Worm (Caenorhabditis elegans) whole organism, L2 larva: ENCODE results near the gene toca-1.
A peak's percentile ranks its signal among the peaks of the same experiment; 100 is the strongest.

Source experiments
- C34F6.9 ChIP-seq: fragments of 150-350 bp; optimal IDR thresholded peaks from 2 replicates; lab custom pipeline; 2014; ENCODE audit warnings: missing biosample characterization, missing genetic modification characterization
- F13H6.1 ChIP-seq: sonication (generic microtip); optimal IDR thresholded peaks from 2 replicates; lab custom pipeline; 2016; ENCODE audit warnings: missing genetic modification characterization, missing compliant biosample characterization
- R02D3.7 ChIP-seq: fragments of 150-350 bp; optimal IDR thresholded peaks from 2 replicates; lab custom pipeline; 2014; ENCODE audit warnings: missing biosample characterization, missing genetic modification characterization
- Y55F3AM.14 ChIP-seq: fragments of 200-800 bp; sonication (Bioruptor generic); optimal IDR thresholded peaks from 2 replicates; lab custom pipeline; 2018; ENCODE audit warnings: mild to moderate bottlenecking, missing genetic modification characterization, missing compliant biosample characterization
- ZK546.5 ChIP-seq: sonication (generic microtip); optimal IDR thresholded peaks from 2 replicates; lab custom pipeline; 2017; ENCODE audit warnings: missing biosample characterization, missing genetic modification characterization
- alr-1 ChIP-seq: fragments of 150-350 bp; optimal IDR thresholded peaks from 2 replicates; lab custom pipeline; 2014; ENCODE audit warnings: missing biosample characterization, missing genetic modification characterization
- blmp-1 ChIP-seq: sonication (generic microtip); optimal IDR thresholded peaks from 2 replicates; lab custom pipeline; 2017; ENCODE audit warnings: missing genetic modification characterization, mild to moderate bottlenecking, missing compliant biosample characterization, antibody characterized with exemption, moderate library complexity; ENCODE audit not compliant: insufficient read depth
- ceh-16 ChIP-seq: fragments of 150-350 bp; optimal IDR thresholded peaks from 2 replicates; lab custom pipeline; 2014; ENCODE audit warnings: missing biosample characterization, missing genetic modification characterization
- ceh-82 ChIP-seq: fragments of 150-350 bp; optimal IDR thresholded peaks from 2 replicates; lab custom pipeline; 2014; ENCODE audit warnings: missing biosample characterization, missing genetic modification characterization
- crh-2 ChIP-seq: sonication (generic microtip); optimal IDR thresholded peaks from 2 replicates; lab custom pipeline; 2017; ENCODE audit warnings: missing biosample characterization, missing genetic modification characterization
- egl-27 ChIP-seq: sonication (generic microtip); optimal IDR thresholded peaks from 3 replicates; lab custom pipeline; 2017; ENCODE audit warnings: missing biosample characterization, missing genetic modification reagents, missing genetic modification characterization
- elt-1 ChIP-seq: fragments of 150-350 bp; optimal IDR thresholded peaks from 2 replicates; lab custom pipeline; 2014; ENCODE audit warnings: missing biosample characterization, missing genetic modification characterization
- fos-1 ChIP-seq: fragments of 150-350 bp; optimal IDR thresholded peaks from 2 replicates; lab custom pipeline; 2014; ENCODE audit warnings: missing biosample characterization, missing genetic modification characterization
- lin-11 ChIP-seq: fragments of 150-350 bp; sonication (generic microtip); optimal IDR thresholded peaks from 2 replicates; lab custom pipeline; 2014; ENCODE audit warnings: missing biosample characterization, missing genetic modification characterization, inconsistent platforms, mixed read lengths
- lin-39 ChIP-seq: fragments of 150-350 bp; optimal IDR thresholded peaks from 2 replicates; lab custom pipeline; 2014; ENCODE audit warnings: missing biosample characterization, missing genetic modification reagents, missing genetic modification characterization
- lsy-2 ChIP-seq, 2 experiments: fragments of 150-350 bp in 1 of 2; sonication (generic microtip) in 1 of 2; optimal IDR thresholded peaks; 2 replicates each; lab custom pipeline; 2014 to 2017; ENCODE audit warnings: missing biosample characterization in 2 of 2, missing genetic modification characterization in 2 of 2
- mab-5 ChIP-seq: fragments of 150-350 bp; optimal IDR thresholded peaks from 2 replicates; lab custom pipeline; 2014; ENCODE audit warnings: missing biosample characterization, missing genetic modification characterization
- nhr-10 ChIP-seq: sonication (generic microtip); optimal IDR thresholded peaks from 2 replicates; lab custom pipeline; 2017; ENCODE audit warnings: missing biosample characterization, missing genetic modification characterization
- nhr-11 ChIP-seq: fragments of 150-350 bp; optimal IDR thresholded peaks from 2 replicates; lab custom pipeline; 2014; ENCODE audit warnings: missing biosample characterization, missing genetic modification characterization
- nhr-12 ChIP-seq: fragments of 150-350 bp; optimal IDR thresholded peaks from 2 replicates; lab custom pipeline; 2014; ENCODE audit warnings: missing biosample characterization, missing genetic modification characterization
- nhr-129 ChIP-seq: fragments of 150-350 bp; optimal IDR thresholded peaks from 2 replicates; lab custom pipeline; 2014; ENCODE audit warnings: missing biosample characterization, missing genetic modification characterization
- nhr-237 ChIP-seq: fragments of 150-350 bp; optimal IDR thresholded peaks from 2 replicates; lab custom pipeline; 2014; ENCODE audit warnings: missing biosample characterization, missing genetic modification characterization
- nhr-25 ChIP-seq: fragments of 150-350 bp; sonication (generic microtip); optimal IDR thresholded peaks from 3 replicates; lab custom pipeline; 2014; ENCODE audit warnings: missing biosample characterization, missing genetic modification characterization
- nhr-6 ChIP-seq: fragments of 150-350 bp; optimal IDR thresholded peaks from 2 replicates; lab custom pipeline; 2014; ENCODE audit warnings: missing biosample characterization, missing genetic modification characterization
- nhr-77 ChIP-seq: fragments of 150-350 bp; optimal IDR thresholded peaks from 2 replicates; lab custom pipeline; 2014; ENCODE audit warnings: missing biosample characterization, missing genetic modification characterization
- peb-1 ChIP-seq: fragments of 150-350 bp; optimal IDR thresholded peaks from 2 replicates; lab custom pipeline; 2014; ENCODE audit warnings: missing biosample characterization, missing genetic modification characterization
- sma-9 ChIP-seq, 2 experiments: fragments of 150-350 bp in 1 of 2; sonication (generic microtip) in 1 of 2; optimal IDR thresholded peaks; 2 replicates each; lab custom pipeline; 2014 to 2016; ENCODE audit warnings: missing genetic modification characterization in 2 of 2, mild to moderate bottlenecking in 1 of 2, missing biosample characterization in 1 of 2, missing compliant biosample characterization in 1 of 2, missing genetic modification reagents in 1 of 2, moderate library complexity in 1 of 2
- snpc-4 ChIP-seq: fragments of 150-350 bp; optimal IDR thresholded peaks from 2 replicates; lab custom pipeline; 2014; ENCODE audit warnings: missing biosample characterization, missing genetic modification characterization
- unc-55 ChIP-seq: fragments of 150-350 bp; sonication (generic microtip); optimal IDR thresholded peaks from 3 replicates; lab custom pipeline; 2014; ENCODE audit warnings: missing biosample characterization, missing genetic modification reagents, missing genetic modification characterization
- unc-62 ChIP-seq: fragments of 150-350 bp; optimal IDR thresholded peaks from 2 replicates; lab custom pipeline; 2014; ENCODE audit warnings: missing biosample characterization, missing genetic modification reagents, missing genetic modification characterization
- ztf-1 ChIP-seq: fragments of 200-800 bp; sonication (Bioruptor generic); conservative IDR thresholded peaks from 2 replicates; pipeline ENCODE4 v1.3.6; 2022; ENCODE audit warnings: missing genetic modification characterization, missing compliant biosample characterization
- ztf-11 ChIP-seq: sonication (generic microtip); optimal IDR thresholded peaks from 2 replicates; lab custom pipeline; 2017; ENCODE audit warnings: missing biosample characterization, missing genetic modification characterization

Gene toca-1

DNA sequence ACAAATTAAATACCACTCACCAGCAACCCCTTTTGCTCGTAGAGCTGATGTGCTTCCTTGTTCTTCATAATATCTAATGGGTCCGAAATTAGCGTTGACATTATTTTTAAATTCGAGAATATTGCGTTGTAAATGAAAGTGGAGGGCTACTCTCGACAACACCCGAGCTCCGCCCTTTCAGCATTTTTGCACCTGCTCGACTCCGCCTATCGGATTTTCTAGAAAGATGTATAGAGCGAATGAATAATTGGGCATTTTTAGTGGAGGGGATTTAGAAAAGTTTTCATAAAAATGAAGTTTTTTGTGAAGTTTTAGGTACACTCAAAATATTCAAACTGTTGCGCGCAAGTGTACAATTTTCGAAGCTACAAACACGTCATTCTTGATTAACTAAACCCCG lies 27.0 kb downstream of the toca-1 start, which contains the start of gene F09E10.5:
TSS of gene F09E10.5 (minus strand) at position 101 of the 400 bp plus-strand sequence.
- no peak for TF ChIP-seq alr-1 (tag; lab: Kevin White, UChicago)
- no peak for TF ChIP-seq lin-39
- no peak for TF ChIP-seq Y55F3AM.14
- TF ChIP-seq mab-5 (tag; lab: Kevin White, UChicago), result no peak
- no peak for TF ChIP-seq unc-62 (GFP tag; lab: Kevin White, UChicago)
- TF ChIP-seq elt-1 (tag; lab: Kevin White, UChicago), result no peak
- TF ChIP-seq egl-27 (tag; lab: Kevin White, UChicago), result no peak
- TF ChIP-seq nhr-11, result no peak
- TF ChIP-seq, all 48 proteins: peak for 0

DNA sequence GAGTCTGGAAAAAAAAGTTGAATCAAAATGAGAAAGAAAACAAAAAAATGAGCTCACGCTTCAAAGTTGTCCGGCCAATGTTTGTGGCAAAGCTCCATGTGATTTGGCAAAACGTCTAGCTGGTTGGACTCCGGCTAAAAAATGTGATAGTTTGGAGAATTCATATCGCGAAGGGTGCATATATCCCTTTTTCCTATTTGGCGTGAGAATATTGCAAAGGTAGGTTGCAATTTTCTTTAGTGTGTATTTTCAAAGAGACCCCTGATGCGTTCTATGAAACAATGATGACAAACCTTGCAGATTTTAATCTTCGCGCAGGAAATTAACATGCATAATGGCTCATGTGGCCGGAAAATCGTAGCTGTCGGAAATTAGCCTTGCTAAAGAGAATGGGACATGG lies 29.1 kb downstream of the toca-1 start:
- TF ChIP-seq nhr-129, result peak; percentile 9
- no peak for TF ChIP-seq sma-9 (GFP tag; optimal IDR thresholded peaks at IDR 0.05; lab: Kevin White, UChicago)
- TF ChIP-seq sma-9 (tag; optimal IDR thresholded peaks at IDR 0.05; lab: Kevin White, UChicago), result no peak
- no peak for TF ChIP-seq crh-2 (tag; lab: Kevin White, UChicago)
- TF ChIP-seq blmp-1 (tag; lab: Kevin White, UChicago), result no peak

DNA sequence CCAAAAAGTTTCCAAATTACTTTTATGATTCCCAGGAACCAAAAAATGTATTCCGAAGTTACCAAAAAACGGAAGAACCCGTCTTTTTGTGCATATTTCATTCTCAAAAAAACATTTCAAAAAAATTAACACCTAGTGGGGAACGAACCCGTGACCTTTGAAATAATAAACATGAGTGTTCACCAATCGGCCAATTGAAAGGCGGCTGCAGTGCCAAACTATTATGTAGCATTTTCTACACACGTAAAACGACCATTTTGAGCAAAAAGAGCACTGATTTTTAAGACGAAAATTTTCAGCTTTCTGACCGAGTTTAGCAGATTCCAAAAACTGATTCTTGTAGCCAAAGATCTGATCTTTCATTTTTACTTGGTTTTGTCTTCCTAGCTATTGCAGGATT lies 30.3 kb downstream of the toca-1 start:
- TF ChIP-seq nhr-10 (no peak), ztf-11 (tag; lab: Kevin White, UChicago) (no peak), lin-39 (no peak), fos-1 (no peak), nhr-12 (no peak), ztf-1 (GFP tag; lab: Robert Waterston, UW) (no peak), nhr-237 (tag; lab: Kevin White, UChicago) (no peak), nhr-25 (tag; lab: Kevin White, UChicago) (no peak), ceh-82 (tag; lab: Kevin White, UChicago) (no peak), egl-27 (tag; lab: Kevin White, UChicago) (no peak), alr-1 (tag; lab: Kevin White, UChicago) (no peak), lsy-2 (tag; optimal IDR thresholded peaks at IDR 0.05; lab: Kevin White, UChicago) (no peak)
- TF ChIP-seq, all 48 proteins: peak for 0

DNA sequence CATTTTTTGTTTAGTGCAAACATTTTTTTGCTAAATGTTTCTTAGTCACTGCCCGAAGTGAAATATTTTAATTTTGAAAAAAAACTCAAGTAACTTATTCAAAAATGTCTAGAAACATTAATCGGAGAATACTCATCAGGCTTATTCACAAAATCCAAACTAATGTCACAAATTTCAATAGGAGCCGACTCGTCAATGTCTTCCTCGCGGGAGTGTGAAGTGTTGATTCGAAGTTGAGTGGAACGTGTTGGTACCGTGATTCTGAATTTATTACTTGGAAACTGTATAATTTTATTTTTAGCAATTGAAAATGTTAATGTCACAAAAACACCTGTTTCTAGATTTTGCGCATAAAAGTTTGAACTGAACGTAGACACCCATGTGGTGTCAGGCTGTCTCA lies 31.7 kb downstream of the toca-1 start:
- TF ChIP-seq R02D3.7 (no peak), sma-9 (GFP tag; optimal IDR thresholded peaks at IDR 0.05; lab: Kevin White, UChicago) (peak; percentile 2), sma-9 (tag; optimal IDR thresholded peaks at IDR 0.05; lab: Kevin White, UChicago) (no peak), nhr-11 (no peak), lin-11 (tag; lab: Kevin White, UChicago) (no peak), nhr-77 (tag; lab: Kevin White, UChicago) (no peak), snpc-4 (tag; lab: Kevin White, UChicago) (no peak), peb-1 (tag; lab: Kevin White, UChicago) (no peak)

DNA sequence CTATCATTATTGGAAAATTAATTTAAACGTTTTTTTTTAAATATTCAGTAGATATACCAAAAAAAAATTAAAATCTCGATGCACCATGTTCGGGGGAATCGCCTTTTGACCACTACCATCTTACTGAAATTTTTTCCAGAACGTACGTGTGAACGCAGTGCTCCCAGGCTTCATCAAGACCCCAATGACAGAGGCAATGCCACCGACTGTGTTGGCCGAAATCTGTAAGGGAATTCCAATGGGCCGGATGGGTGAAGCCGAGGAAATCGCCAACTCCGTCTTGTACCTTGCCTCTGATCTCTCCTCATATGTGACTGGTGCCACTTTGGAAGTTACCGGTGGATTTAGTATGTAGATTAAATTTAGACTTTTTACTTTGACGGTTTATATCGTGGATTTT lies 32.5 kb downstream of the toca-1 start:
- TF ChIP-seq fos-1, result no peak
- no peak for TF ChIP-seq lsy-2 (tag; optimal IDR thresholded peaks at IDR 0.05; lab: Kevin White, UChicago)
- TF ChIP-seq F13H6.1 (tag; lab: Kevin White, UChicago), result no peak
- TF ChIP-seq mab-5 (tag; lab: Kevin White, UChicago), result no peak
- TF ChIP-seq peb-1 (tag; lab: Kevin White, UChicago), result no peak
- TF ChIP-seq C34F6.9 (tag; lab: Kevin White, UChicago), result no peak
- TF ChIP-seq unc-55 (GFP tag; lab: Kevin White, UChicago), result no peak
- no peak for TF ChIP-seq elt-1 (tag; lab: Kevin White, UChicago)
- no peak for TF ChIP-seq lin-11 (tag; lab: Kevin White, UChicago)
- TF ChIP-seq ceh-16 (tag; lab: Kevin White, UChicago), result no peak
- TF ChIP-seq alr-1 (tag; lab: Kevin White, UChicago), result no peak
- no peak for TF ChIP-seq unc-62 (GFP tag; lab: Kevin White, UChicago)
- no peak for TF ChIP-seq nhr-6 (tag; lab: Kevin White, UChicago)
- no peak for TF ChIP-seq ZK546.5 (tag; lab: Kevin White, UChicago)
- no peak for TF ChIP-seq ztf-1 (GFP tag; lab: Robert Waterston, UW)
- no peak for TF ChIP-seq crh-2 (tag; lab: Kevin White, UChicago)
